Fruit fly (Drosophila melanogaster): ENCODE results near the gene Axs.

Gene Axs

DNA sequence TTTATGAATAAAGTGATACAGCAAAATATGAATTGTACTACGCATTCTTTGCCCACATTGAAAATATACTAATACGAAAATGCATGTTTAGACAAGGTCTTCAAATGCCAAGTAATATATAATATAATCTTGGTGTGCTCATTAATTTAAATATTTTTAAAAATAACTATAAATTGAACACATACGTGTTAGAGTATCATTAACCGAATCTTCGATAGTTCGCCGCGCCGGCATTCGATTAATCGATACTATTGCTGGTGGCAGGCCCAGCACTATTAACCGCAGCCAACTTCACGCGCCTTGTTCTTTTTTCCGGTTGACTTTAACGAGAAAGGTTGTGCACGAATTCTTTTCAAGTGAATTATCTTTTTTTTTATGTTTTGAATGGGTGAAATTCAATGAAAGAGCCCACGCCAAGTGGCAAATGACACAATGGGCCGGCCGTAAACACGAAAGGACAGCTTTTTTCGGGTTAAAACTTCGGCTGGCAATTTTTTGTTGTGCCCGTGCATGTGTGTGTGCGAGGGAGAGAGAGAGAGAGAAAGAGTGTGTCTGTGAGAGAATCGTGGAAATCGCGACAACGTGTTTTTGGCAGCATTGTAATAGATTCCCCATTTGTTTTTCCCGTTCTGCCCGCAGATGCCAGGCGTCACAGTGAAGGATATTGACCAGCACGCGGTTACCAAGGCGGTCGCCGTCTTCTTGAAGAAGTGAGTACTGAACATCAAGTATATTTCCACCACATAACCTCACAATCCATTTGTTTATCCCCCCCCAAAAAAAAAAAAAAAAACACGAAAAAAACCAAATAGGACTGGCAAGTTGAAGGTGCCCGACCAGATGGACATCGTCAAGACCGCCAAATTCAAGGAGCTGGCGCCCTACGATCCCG is 45.9 kb downstream of the Axs start, which contains the start of gene RpS19a (continued):
- peak; percentile 49; the same call in 2 of the 3 replicates for TF ChIP-seq CG14050 (GFP tag; IDR thresholded peaks at IDR 0.05)
- peak; percentile 54 for TF ChIP-seq ewg (GFP tag; optimal IDR thresholded peaks at IDR 0.05)
- TF ChIP-seq exex (tag; optimal IDR thresholded peaks at IDR 0.05), result peak; percentile 55
- TF ChIP-seq Vsx1 (GFP tag; optimal IDR thresholded peaks at IDR 0.05), result peak; percentile 83
- TF ChIP-seq sd (tag; optimal IDR thresholded peaks at IDR 0.05), result no peak
- TF ChIP-seq MBD-R2 (GFP tag; IDR thresholded peaks at IDR 0.05), result no peak; the same call in 1 of the 2 replicates
- peak; percentile 61 for TF ChIP-seq CG8359 (GFP tag; optimal IDR thresholded peaks at IDR 0.05; ENCODE audit: borderline replicate concordance)
- peak; percentile 88 for TF ChIP-seq NFAT (GFP tag; IDR thresholded peaks at IDR 0.05)
- 0 out of 2 replicates have a peak, but pooled peaks have one; percentile 2 for TF ChIP-seq inv (GFP tag; IDR thresholded peaks at IDR 0.05; ENCODE audit: partially characterized antibody)
- TF ChIP-seq fd96Cb (tag; optimal IDR thresholded peaks at IDR 0.05), result peak; percentile 44
- TF ChIP-seq ac (GFP tag; optimal IDR thresholded peaks at IDR 0.05), result peak; percentile 75
- 0 out of 2 replicates have a peak, but pooled peaks have one; percentile 66 for TF ChIP-seq CG16779 (GFP tag; IDR thresholded peaks at IDR 0.05)
- peak; percentile 47 for TF ChIP-seq CG9797 (GFP tag; optimal IDR thresholded peaks at IDR 0.05)
- peak; percentile 35 for TF ChIP-seq Dad (GFP tag; optimal IDR thresholded peaks at IDR 0.05)
- no peak for TF ChIP-seq dan (GFP tag; IDR thresholded peaks at IDR 0.05)
- peak; percentile 97 for TF ChIP-seq Med (GFP tag)
- peak; percentile 55 for TF ChIP-seq CG7745 (tag; optimal IDR thresholded peaks at IDR 0.05)
- peak; percentile 53 for TF ChIP-seq CG1832 (GFP tag; optimal IDR thresholded peaks at IDR 0.05)
- TF ChIP-seq CG30431 (GFP tag; optimal IDR thresholded peaks at IDR 0.05), result peak; percentile 62
- peak; percentile 96 for TF ChIP-seq CG34376 (GFP tag; optimal IDR thresholded peaks at IDR 0.05)
- peak; percentile 85 for TF ChIP-seq schlank (tag; optimal IDR thresholded peaks at IDR 0.05)
- peak; percentile 56 for TF ChIP-seq disco-r (GFP tag; optimal IDR thresholded peaks at IDR 0.05)
- peak; percentile 73 for TF ChIP-seq CG6175 (GFP tag; IDR thresholded peaks at IDR 0.05)
- peak; percentile 72 for TF ChIP-seq CG7556 (GFP tag; optimal IDR thresholded peaks at IDR 0.05)
- 0 out of 3 replicates have a peak, but pooled peaks have one; percentile 54 for TF ChIP-seq vnd (GFP tag; IDR thresholded peaks at IDR 0.05; ENCODE audit: partially characterized antibody)
- TF ChIP-seq Jarid2 (GFP tag; optimal IDR thresholded peaks at IDR 0.05), result peak; percentile 62
- peak; percentile 75 for TF ChIP-seq CG33557 (GFP tag; optimal IDR thresholded peaks at IDR 0.05)
- TF ChIP-seq Max (GFP tag; optimal IDR thresholded peaks at IDR 0.05), result peak; percentile 42
- no peak for TF ChIP-seq pum (GFP tag; optimal IDR thresholded peaks at IDR 0.05)
- TF ChIP-seq bowl (GFP tag; IDR thresholded peaks at IDR 0.05), result peak; percentile 47; the same call in 1 of the 2 replicates
- no peak for TF ChIP-seq pita (GFP tag; optimal IDR thresholded peaks at IDR 0.05)
- TF ChIP-seq CG12104 (GFP tag; optimal IDR thresholded peaks at IDR 0.05), result peak; percentile 84
- peak; percentile 61; the same call in 1 of the 2 replicates for TF ChIP-seq H2.0 (GFP tag; IDR thresholded peaks at IDR 0.05)
- TF ChIP-seq sisA (GFP tag; IDR thresholded peaks at IDR 0.05), result no peak
- TF ChIP-seq ems (GFP tag; optimal IDR thresholded peaks at IDR 0.05), result peak; percentile 15
- no peak for TF ChIP-seq lov (optimal IDR thresholded peaks at IDR 0.05)
- peak; percentile 94 for TF ChIP-seq lov (GFP tag; IDR thresholded peaks at IDR 0.05)
- TF ChIP-seq CG18599 (GFP tag; optimal IDR thresholded peaks at IDR 0.05), result peak; percentile 79
- no peak for TF ChIP-seq cato (GFP tag; optimal IDR thresholded peaks at IDR 0.05; ENCODE audit: borderline replicate concordance)
- TF ChIP-seq chif (GFP tag; optimal IDR thresholded peaks at IDR 0.05), result peak in 1 of 2 experiments; percentile 55
- TF ChIP-seq CG11504 (tag; optimal IDR thresholded peaks at IDR 0.05), result no peak
- TF ChIP-seq scrt (GFP tag; optimal IDR thresholded peaks at IDR 0.05), result peak; percentile 77
- peak; percentile 61 for TF ChIP-seq dmrt11E (tag; optimal IDR thresholded peaks at IDR 0.05)
- TF ChIP-seq CG12769 (tag; optimal IDR thresholded peaks at IDR 0.05), result peak; percentile 53
- peak; percentile 28 for TF ChIP-seq HmgZ (tag; optimal IDR thresholded peaks at IDR 0.05)
- TF ChIP-seq Fer3 (tag; optimal IDR thresholded peaks at IDR 0.05), result peak; percentile 83
- peak; percentile 77 for TF ChIP-seq PHDP (tag; optimal IDR thresholded peaks at IDR 0.05)

Data from whole organism, embryonic.